Fruit fly (Drosophila melanogaster): ENCODE measurements around the gene Fum2.

dm6 chrX:6700990-6701530 is 19.5 kb downstream of the Fum2 start:
- TF ChIP-seq pan (optimal IDR thresholded peaks at IDR 0.05) (no peak), EcR (GFP tag; optimal IDR thresholded peaks at IDR 0.05) (no peak), Dll (optimal IDR thresholded peaks at IDR 0.05) (no peak), CG8478 (optimal IDR thresholded peaks at IDR 0.05) (no peak), psq (optimal IDR thresholded peaks at IDR 0.05) (no peak), usp (GFP tag; optimal IDR thresholded peaks at IDR 0.05) (no peak)

Measured in whole organism.